Worm (Caenorhabditis elegans) whole organism, L2 larva: Measurements from ENCODE around the gene F17E9.4.

ENCODE experiments used
- C34F6.9 ChIP-seq: fragments of 150-350 bp; optimal IDR thresholded peaks from 2 replicates; lab custom pipeline; 2014; ENCODE audit warnings: missing biosample characterization, missing genetic modification characterization
- Y55F3AM.14 ChIP-seq: fragments of 200-800 bp; sonication (Bioruptor generic); optimal IDR thresholded peaks from 2 replicates; lab custom pipeline; 2018; ENCODE audit warnings: mild to moderate bottlenecking, missing genetic modification characterization, missing compliant biosample characterization
- ama-1 ChIP-seq: fragments of 150-350 bp; optimal IDR thresholded peaks from 2 replicates; lab custom pipeline; 2018; ENCODE audit warnings: inconsistent platforms
- blmp-1 ChIP-seq: sonication (generic microtip); optimal IDR thresholded peaks from 2 replicates; lab custom pipeline; 2017; ENCODE audit warnings: missing genetic modification characterization, mild to moderate bottlenecking, missing compliant biosample characterization, antibody characterized with exemption, moderate library complexity; ENCODE audit not compliant: insufficient read depth
- ceh-16 ChIP-seq: fragments of 150-350 bp; optimal IDR thresholded peaks from 2 replicates; lab custom pipeline; 2014; ENCODE audit warnings: missing biosample characterization, missing genetic modification characterization
- ceh-82 ChIP-seq: fragments of 150-350 bp; optimal IDR thresholded peaks from 2 replicates; lab custom pipeline; 2014; ENCODE audit warnings: missing biosample characterization, missing genetic modification characterization
- crh-2 ChIP-seq: sonication (generic microtip); optimal IDR thresholded peaks from 2 replicates; lab custom pipeline; 2017; ENCODE audit warnings: missing biosample characterization, missing genetic modification characterization
- dmd-4 ChIP-seq: sonication (generic microtip); optimal IDR thresholded peaks from 2 replicates; lab custom pipeline; 2017; ENCODE audit warnings: missing biosample characterization, missing genetic modification characterization
- egl-27 ChIP-seq: sonication (generic microtip); optimal IDR thresholded peaks from 3 replicates; lab custom pipeline; 2017; ENCODE audit warnings: missing biosample characterization, missing genetic modification reagents, missing genetic modification characterization
- elt-1 ChIP-seq: fragments of 150-350 bp; optimal IDR thresholded peaks from 2 replicates; lab custom pipeline; 2014; ENCODE audit warnings: missing biosample characterization, missing genetic modification characterization
- fos-1 ChIP-seq: fragments of 150-350 bp; optimal IDR thresholded peaks from 2 replicates; lab custom pipeline; 2014; ENCODE audit warnings: missing biosample characterization, missing genetic modification characterization
- gmeb-1 ChIP-seq: fragments of 150-350 bp; optimal IDR thresholded peaks from 2 replicates; lab custom pipeline; 2014; ENCODE audit warnings: missing biosample characterization, missing genetic modification characterization
- lin-13 ChIP-seq: fragments of 150-350 bp; optimal IDR thresholded peaks from 2 replicates; lab custom pipeline; 2014; ENCODE audit warnings: missing biosample characterization, missing genetic modification reagents, missing genetic modification characterization
- lin-39 ChIP-seq: fragments of 150-350 bp; optimal IDR thresholded peaks from 2 replicates; lab custom pipeline; 2014; ENCODE audit warnings: missing biosample characterization, missing genetic modification reagents, missing genetic modification characterization
- mab-5 ChIP-seq: fragments of 150-350 bp; optimal IDR thresholded peaks from 2 replicates; lab custom pipeline; 2014; ENCODE audit warnings: missing biosample characterization, missing genetic modification characterization
- mbf-1 ChIP-seq: sonication (generic microtip); optimal IDR thresholded peaks from 2 replicates; lab custom pipeline; 2017; ENCODE audit warnings: missing biosample characterization, missing genetic modification characterization
- mdl-1 ChIP-seq, 2 experiments: fragments of 150-350 bp in 1 of 2; sonication (generic microtip) in 1 of 2; optimal IDR thresholded peaks; 2 replicates each; lab custom pipeline; 2017; ENCODE audit warnings: missing biosample characterization in 2 of 2, missing genetic modification characterization in 2 of 2
- nhr-12 ChIP-seq: fragments of 150-350 bp; optimal IDR thresholded peaks from 2 replicates; lab custom pipeline; 2014; ENCODE audit warnings: missing biosample characterization, missing genetic modification characterization
- nhr-21 ChIP-seq: fragments of 150-350 bp; optimal IDR thresholded peaks from 2 replicates; lab custom pipeline; 2014; ENCODE audit warnings: missing biosample characterization, missing genetic modification characterization
- nhr-23 ChIP-seq: fragments of 150-350 bp; optimal IDR thresholded peaks from 2 replicates; lab custom pipeline; 2014; ENCODE audit warnings: missing biosample characterization, missing genetic modification reagents, missing genetic modification characterization
- nhr-237 ChIP-seq: fragments of 150-350 bp; optimal IDR thresholded peaks from 2 replicates; lab custom pipeline; 2014; ENCODE audit warnings: missing biosample characterization, missing genetic modification characterization
- nhr-25 ChIP-seq: fragments of 150-350 bp; sonication (generic microtip); optimal IDR thresholded peaks from 3 replicates; lab custom pipeline; 2014; ENCODE audit warnings: missing biosample characterization, missing genetic modification characterization
- nhr-6 ChIP-seq: fragments of 150-350 bp; optimal IDR thresholded peaks from 2 replicates; lab custom pipeline; 2014; ENCODE audit warnings: missing biosample characterization, missing genetic modification characterization
- peb-1 ChIP-seq: fragments of 150-350 bp; optimal IDR thresholded peaks from 2 replicates; lab custom pipeline; 2014; ENCODE audit warnings: missing biosample characterization, missing genetic modification characterization
- sem-4 ChIP-seq: fragments of 150-350 bp; optimal IDR thresholded peaks from 2 replicates; lab custom pipeline; 2014; ENCODE audit warnings: missing biosample characterization, missing genetic modification reagents, missing genetic modification characterization
- skn-1 ChIP-seq: sonication (generic microtip); optimal IDR thresholded peaks from 2 replicates; lab custom pipeline; 2017; ENCODE audit warnings: missing biosample characterization, missing genetic modification characterization
- sma-3 ChIP-seq: sonication (generic microtip); optimal IDR thresholded peaks from 2 replicates; lab custom pipeline; 2016; ENCODE audit warnings: missing genetic modification reagents, missing genetic modification characterization, missing compliant biosample characterization
- sma-9 ChIP-seq, 2 experiments: fragments of 150-350 bp in 1 of 2; sonication (generic microtip) in 1 of 2; optimal IDR thresholded peaks; 2 replicates each; lab custom pipeline; 2014 to 2016; ENCODE audit warnings: missing genetic modification characterization in 2 of 2, mild to moderate bottlenecking in 1 of 2, missing biosample characterization in 1 of 2, missing compliant biosample characterization in 1 of 2, missing genetic modification reagents in 1 of 2, moderate library complexity in 1 of 2
- snpc-4 ChIP-seq: fragments of 150-350 bp; optimal IDR thresholded peaks from 2 replicates; lab custom pipeline; 2014; ENCODE audit warnings: missing biosample characterization, missing genetic modification characterization
- unc-39 ChIP-seq: fragments of 150-350 bp; optimal IDR thresholded peaks from 2 replicates; lab custom pipeline; 2014; ENCODE audit warnings: missing biosample characterization, missing genetic modification characterization
- unc-62 ChIP-seq: fragments of 150-350 bp; optimal IDR thresholded peaks from 2 replicates; lab custom pipeline; 2014; ENCODE audit warnings: missing biosample characterization, missing genetic modification reagents, missing genetic modification characterization
- ztf-1 ChIP-seq: fragments of 200-800 bp; sonication (Bioruptor generic); conservative IDR thresholded peaks from 2 replicates; pipeline ENCODE4 v1.3.6; 2022; ENCODE audit warnings: missing genetic modification characterization, missing compliant biosample characterization
- ztf-11 ChIP-seq: sonication (generic microtip); optimal IDR thresholded peaks from 2 replicates; lab custom pipeline; 2017; ENCODE audit warnings: missing biosample characterization, missing genetic modification characterization
- ztf-4 ChIP-seq: fragments of 150-350 bp; optimal IDR thresholded peaks from 2 replicates; lab custom pipeline; 2014; ENCODE audit warnings: missing biosample characterization, missing genetic modification characterization

The F17E9.4 gene

ce11 chrIV:8302648-8303161 lies 45.5 kb upstream of the F17E9.4 start:
- TF ChIP-seq nhr-25 (peak; percentile 56), lin-39 (no peak), blmp-1 (tag; lab: Kevin White, UChicago) (peak; percentile 62)

ce11 chrIV:8303668-8304067 lies 44.5 kb upstream of the F17E9.4 start, which contains the start of gene vha-5:
Gene vha-5 (plus strand): TSS chrIV:8303968.
- TF ChIP-seq nhr-6 (tag; lab: Kevin White, UChicago) (no peak), nhr-21 (tag; lab: Kevin White, UChicago) (no peak), fos-1 (tag; lab: Kevin White, UChicago) (no peak), peb-1 (tag; lab: Kevin White, UChicago) (no peak), sma-3 (GFP tag; lab: Kevin White, UChicago) (no peak), ztf-11 (no peak), egl-27 (tag; lab: Kevin White, UChicago) (no peak), mdl-1 (tag; optimal IDR thresholded peaks at IDR 0.05; lab: Kevin White, UChicago) (no peak)

ce11 chrIV:8307408-8307807 lies 40.8 kb upstream of the F17E9.4 start:
- peak; percentile 27 for TF ChIP-seq nhr-25
- TF ChIP-seq skn-1: no peak
- no peak for TF ChIP-seq elt-1 (tag; lab: Kevin White, UChicago)
- no peak for TF ChIP-seq ztf-11
- no peak for TF ChIP-seq crh-2 (tag; lab: Kevin White, UChicago)
- no peak for TF ChIP-seq ztf-1 (GFP tag; lab: Robert Waterston, UW)
- TF ChIP-seq, all 48 proteins: peak for 1

ce11 chrIV:8312105-8312504 lies 36.1 kb upstream of the F17E9.4 start:
- TF ChIP-seq nhr-23 (tag; lab: Kevin White, UChicago) (no peak), lin-13 (GFP tag; lab: Kevin White, UChicago) (no peak), unc-39 (tag; lab: Kevin White, UChicago) (no peak), unc-62 (GFP tag; lab: Kevin White, UChicago) (no peak), mab-5 (tag; lab: Kevin White, UChicago) (no peak), mbf-1 (tag; lab: Kevin White, UChicago) (no peak), fos-1 (tag; lab: Kevin White, UChicago) (no peak), nhr-6 (tag; lab: Kevin White, UChicago) (no peak), Y55F3AM.14 (no peak), lin-39 (no peak), nhr-25 (no peak), ama-1 (no peak), snpc-4 (no peak)

- TF ChIP-seq nhr-12: no peak
- no peak for TF ChIP-seq peb-1 (tag; lab: Kevin White, UChicago)
- no peak for TF ChIP-seq egl-27 (tag; lab: Kevin White, UChicago)
- TF ChIP-seq skn-1: no peak
- TF ChIP-seq nhr-6 (tag; lab: Kevin White, UChicago): no peak
- TF ChIP-seq fos-1 (tag; lab: Kevin White, UChicago): no peak
- no peak for TF ChIP-seq gmeb-1 (tag; lab: Kevin White, UChicago)
- TF ChIP-seq unc-39 (tag; lab: Kevin White, UChicago): no peak
- TF ChIP-seq nhr-237: no peak
- no peak for TF ChIP-seq ceh-16
- no peak for TF ChIP-seq nhr-23 (tag; lab: Kevin White, UChicago)
- no peak for TF ChIP-seq ceh-82 (tag; lab: Kevin White, UChicago)
- no peak for TF ChIP-seq ztf-4 (tag; lab: Kevin White, UChicago)
- TF ChIP-seq Y55F3AM.14: no peak
- no peak for TF ChIP-seq nhr-25
- TF ChIP-seq dmd-4: no peak
- TF ChIP-seq crh-2 (tag; lab: Kevin White, UChicago): no peak
- TF ChIP-seq sem-4 (tag; lab: Kevin White, UChicago): no peak
- no peak for TF ChIP-seq C34F6.9
- TF ChIP-seq snpc-4: no peak
Observed at ce11 chrIV:8312846-8313245, 35.3 kb upstream of the F17E9.4 start, which contains the start of gene F35H10.10. Gene F35H10.10 (minus strand): TSS chrIV:8312946.

ce11 chrIV:8317800-8318199 lies 30.4 kb upstream of the F17E9.4 start:
- TF ChIP-seq sma-9 (GFP tag; optimal IDR thresholded peaks at IDR 0.05; lab: Kevin White, UChicago) (peak; percentile 31), sma-9 (tag; optimal IDR thresholded peaks at IDR 0.05; lab: Kevin White, UChicago) (no peak), mbf-1 (tag; lab: Kevin White, UChicago) (no peak), mab-5 (tag; lab: Kevin White, UChicago) (no peak), ceh-82 (tag; lab: Kevin White, UChicago) (no peak), Y55F3AM.14 (no peak), blmp-1 (tag; lab: Kevin White, UChicago) (peak; percentile 86), nhr-25 (peak; percentile 49)
